Fruit fly (Drosophila melanogaster) whole organism, pupa: ENCODE results near the gene ed.

Source experiments
- CG10348 ChIP-seq: fragments of 200-800 bp; sonication (Bioruptor generic); IDR thresholded peaks from 2 replicates; pipeline ENCODE4 v1.3.6; 2022; ENCODE audit warnings: missing biosample characterization, missing genetic modification characterization
- CG12605 ChIP-seq: fragments of 200-800 bp; sonication (Bioruptor generic); IDR thresholded peaks from 2 replicates; pipeline ENCODE4 v1.3.6; 2022; ENCODE audit warnings: missing biosample characterization, missing genetic modification characterization
- CG13204 ChIP-seq: fragments of 200-800 bp; sonication (Bioruptor generic); optimal IDR thresholded peaks from 2 replicates; lab custom pipeline; 2018; ENCODE audit warnings: missing biosample characterization, mild to moderate bottlenecking, missing genetic modification characterization, moderate library complexity
- CG14655 ChIP-seq: fragments of 200-800 bp; sonication (Bioruptor generic); optimal IDR thresholded peaks from 3 replicates; lab custom pipeline; 2017; ENCODE audit warnings: mild to moderate bottlenecking, missing biosample characterization, missing genetic modification reagents, missing genetic modification characterization
- CG15710 ChIP-seq: fragments of 200-800 bp; sonication (Bioruptor generic); optimal IDR thresholded peaks from 2 replicates; lab custom pipeline; 2018; ENCODE audit warnings: missing biosample characterization, mild to moderate bottlenecking, missing genetic modification characterization, moderate library complexity
- CG17806 ChIP-seq: fragments of 200-800 bp; sonication (Bioruptor generic); optimal IDR thresholded peaks from 2 replicates; lab custom pipeline; 2018; ENCODE audit warnings: missing biosample characterization, mild to moderate bottlenecking, missing genetic modification characterization, moderate library complexity
- CG32121 ChIP-seq: fragments of 200-800 bp; sonication (Bioruptor generic); IDR thresholded peaks from 2 replicates; pipeline ENCODE4 v1.3.6; 2022; ENCODE audit warnings: missing biosample characterization, missing genetic modification characterization
- CG34367 ChIP-seq: fragments of 200-800 bp; sonication (Bioruptor generic); optimal IDR thresholded peaks from 2 replicates; lab custom pipeline; 2018; ENCODE audit warnings: missing biosample characterization, mild to moderate bottlenecking, missing genetic modification characterization
- CG4496 ChIP-seq: fragments of 200-800 bp; sonication (Bioruptor generic); IDR thresholded peaks from 3 replicates; pipeline ENCODE4 v1.3.6; 2022; ENCODE audit warnings: missing biosample characterization, missing genetic modification characterization
- CG8159 ChIP-seq: fragments of 200-800 bp; sonication (Bioruptor generic); optimal IDR thresholded peaks from 3 replicates; lab custom pipeline; 2018; ENCODE audit warnings: missing biosample characterization, mild to moderate bottlenecking, missing genetic modification characterization, moderate library complexity
- CG8301 ChIP-seq: fragments of 200-800 bp; sonication (Bioruptor generic); optimal IDR thresholded peaks from 2 replicates; lab custom pipeline; 2018; ENCODE audit warnings: missing biosample characterization, mild to moderate bottlenecking, missing genetic modification characterization
- CG9948 ChIP-seq: fragments of 200-800 bp; sonication (Bioruptor generic); optimal IDR thresholded peaks from 2 replicates; lab custom pipeline; 2018; ENCODE audit warnings: missing biosample characterization, mild to moderate bottlenecking, missing genetic modification characterization, moderate library complexity
- D1 ChIP-seq: fragments of 200-800 bp; sonication (Bioruptor generic); optimal IDR thresholded peaks from 2 replicates; lab custom pipeline; 2018; ENCODE audit warnings: missing biosample characterization, mild to moderate bottlenecking, missing genetic modification characterization, moderate library complexity
- EcR ChIP-seq: fragments of 200-800 bp; sonication (Bioruptor generic); optimal IDR thresholded peaks from 3 replicates; lab custom pipeline; 2019; ENCODE audit warnings: missing biosample characterization, missing genetic modification characterization, mild to moderate bottlenecking, moderate library complexity, missing genetic modification reagents
- Ets98B ChIP-seq: fragments of 200-800 bp; sonication (Bioruptor generic); IDR thresholded peaks from 2 replicates; pipeline ENCODE4 v1.3.6; 2022; ENCODE audit warnings: missing biosample characterization, missing genetic modification characterization
- Pif1A ChIP-seq: fragments of 200-800 bp; sonication (Bioruptor generic); optimal IDR thresholded peaks from 3 replicates; lab custom pipeline; 2016; ENCODE audit warnings: missing biosample characterization, missing genetic modification characterization
- Pif1B ChIP-seq: fragments of 200-800 bp; sonication (Bioruptor generic); optimal IDR thresholded peaks from 3 replicates; lab custom pipeline; 2016; ENCODE audit warnings: missing biosample characterization, missing genetic modification characterization
- Snoo ChIP-seq: fragments of 200-800 bp; sonication (Bioruptor generic); optimal IDR thresholded peaks from 3 replicates; lab custom pipeline; 2017; ENCODE audit warnings: missing biosample characterization, mild to moderate bottlenecking, missing genetic modification characterization, inconsistent platforms
- fd96Ca ChIP-seq: fragments of 200-800 bp; sonication (Bioruptor generic); IDR thresholded peaks from 3 replicates; pipeline ENCODE4 v1.3.6; 2022; ENCODE audit warnings: missing biosample characterization, missing genetic modification characterization
- gl ChIP-seq: fragments of 200-800 bp; sonication (Bioruptor generic); optimal IDR thresholded peaks from 2 replicates; lab custom pipeline; 2018; ENCODE audit warnings: missing biosample characterization, mild to moderate bottlenecking, missing genetic modification characterization
- rn ChIP-seq: fragments of 200-800 bp; sonication (Bioruptor generic); IDR thresholded peaks from 2 replicates; pipeline ENCODE4 v1.3.6; 2022; ENCODE audit warnings: missing biosample characterization, missing genetic modification characterization

ed gene

DNA sequence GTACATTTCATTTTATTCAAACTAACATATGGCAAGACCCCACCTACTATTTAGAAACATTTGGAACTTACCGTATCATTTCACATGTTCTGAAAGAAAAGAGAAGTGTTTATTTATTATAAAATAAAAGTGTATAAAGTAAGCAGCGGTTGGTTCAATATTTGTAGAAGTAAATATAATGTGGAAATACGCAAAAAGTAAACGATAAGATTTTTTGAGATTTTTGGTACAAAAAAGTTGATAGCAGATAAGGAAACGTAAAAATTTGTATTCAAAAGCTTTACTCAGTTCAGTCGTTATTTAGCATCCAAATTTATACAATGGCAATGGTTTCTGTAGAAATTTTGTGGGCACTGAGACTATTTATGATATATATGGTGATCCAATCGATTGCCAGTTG lies 88.9 kb downstream of the ed start, which contains the start of gene Sr-CIII:
Gene Sr-CIII, plus strand, starts transcription at position 301 of the 400 bp plus-strand sequence.
- TF ChIP-seq CG13204 (GFP tag; lab: Kevin White, UChicago) (no peak), Pif1B (GFP tag; lab: Kevin White, UChicago) (no peak), CG8301 (tag; lab: Kevin White, UChicago) (no peak), CG4496 (GFP tag; lab: Robert Waterston, UW) (no peak), gl (tag; lab: Kevin White, UChicago) (no peak), CG8159 (tag; lab: Kevin White, UChicago) (no peak), CG32121 (GFP tag; lab: Robert Waterston, UW) (no peak), CG15710 (tag; lab: Kevin White, UChicago) (no peak), CG34367 (tag; lab: Kevin White, UChicago) (no peak), D1 (tag; lab: Kevin White, UChicago) (no peak), CG9948 (tag; lab: Kevin White, UChicago) (no peak), Pif1A (no peak), rn (no peak), CG17806 (tag; lab: Kevin White, UChicago) (no peak), CG14655 (GFP tag; lab: Kevin White, UChicago) (no peak), Snoo (tag; lab: Kevin White, UChicago) (no peak), Ets98B (GFP tag; lab: Robert Waterston, UW) (no peak)

dm6 chr2L:4121402-4121801 lies 90.2 kb downstream of the ed start, which contains the start of gene Sr-CI:
Sr-CI (plus strand) TSS chr2L:4121702.
- TF ChIP-seq rn (no peak), CG17806 (tag; lab: Kevin White, UChicago) (no peak), CG14655 (GFP tag; lab: Kevin White, UChicago) (no peak), CG34367 (tag; lab: Kevin White, UChicago) (no peak), CG13204 (GFP tag; lab: Kevin White, UChicago) (no peak), Pif1B (GFP tag; lab: Kevin White, UChicago) (no peak), CG4496 (GFP tag; lab: Robert Waterston, UW) (no peak), fd96Ca (GFP tag; lab: Robert Waterston, UW) (no peak), EcR (GFP tag; lab: Kevin White, UChicago) (no peak), CG12605 (GFP tag; lab: Robert Waterston, UW) (no peak), CG8301 (tag; lab: Kevin White, UChicago) (no peak), CG8159 (tag; lab: Kevin White, UChicago) (no peak), CG10348 (GFP tag; lab: Robert Waterston, UW) (no peak), Snoo (tag; lab: Kevin White, UChicago) (no peak), CG32121 (GFP tag; lab: Robert Waterston, UW) (no peak), CG9948 (tag; lab: Kevin White, UChicago) (no peak), D1 (tag; lab: Kevin White, UChicago) (no peak)

DNA sequence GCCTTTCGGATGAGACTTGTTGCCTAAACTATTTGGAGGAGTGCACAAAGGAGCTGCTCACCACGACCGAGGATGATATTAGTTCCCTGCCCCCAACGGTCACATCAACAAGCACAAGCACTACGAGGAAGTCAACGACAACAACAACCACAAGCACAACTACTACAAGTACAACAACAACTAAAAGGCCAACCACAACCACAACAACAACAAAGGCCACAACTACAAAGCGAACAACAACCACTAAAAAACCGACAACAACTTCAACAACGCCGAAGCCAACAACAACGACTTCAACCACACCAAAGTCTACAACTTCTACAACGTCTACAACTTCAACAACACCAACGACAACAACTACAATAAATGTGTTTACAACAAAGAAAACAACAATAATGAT lies 91.9 kb downstream of the ed start:
- TF ChIP-seq D1 (tag; lab: Kevin White, UChicago) (no peak), CG14655 (GFP tag; lab: Kevin White, UChicago) (no peak), CG13204 (GFP tag; lab: Kevin White, UChicago) (no peak), CG10348 (GFP tag; lab: Robert Waterston, UW) (no peak)

- TF ChIP-seq CG15710 (tag; lab: Kevin White, UChicago) (peak; percentile 18), CG12605 (GFP tag; lab: Robert Waterston, UW) (no peak), Ets98B (GFP tag; lab: Robert Waterston, UW) (no peak), gl (tag; lab: Kevin White, UChicago) (no peak), CG4496 (GFP tag; lab: Robert Waterston, UW) (no peak), CG13204 (GFP tag; lab: Kevin White, UChicago) (no peak), CG8159 (tag; lab: Kevin White, UChicago) (peak; percentile 32), Pif1B (GFP tag; lab: Kevin White, UChicago) (no peak), CG10348 (GFP tag; lab: Robert Waterston, UW) (no peak), CG14655 (GFP tag; lab: Kevin White, UChicago) (no peak)
Observed at dm6 chr2L:4124629-4125350, 93.6 kb downstream of the ed start.

- TF ChIP-seq CG13204 (GFP tag; lab: Kevin White, UChicago): no peak
- TF ChIP-seq rn: no peak
- TF ChIP-seq CG8159 (tag; lab: Kevin White, UChicago): peak; percentile 21
- TF ChIP-seq CG15710 (tag; lab: Kevin White, UChicago): peak; percentile 1
Observed at dm6 chr2L:4128859-4129258, 97.7 kb downstream of the ed start.

DNA sequence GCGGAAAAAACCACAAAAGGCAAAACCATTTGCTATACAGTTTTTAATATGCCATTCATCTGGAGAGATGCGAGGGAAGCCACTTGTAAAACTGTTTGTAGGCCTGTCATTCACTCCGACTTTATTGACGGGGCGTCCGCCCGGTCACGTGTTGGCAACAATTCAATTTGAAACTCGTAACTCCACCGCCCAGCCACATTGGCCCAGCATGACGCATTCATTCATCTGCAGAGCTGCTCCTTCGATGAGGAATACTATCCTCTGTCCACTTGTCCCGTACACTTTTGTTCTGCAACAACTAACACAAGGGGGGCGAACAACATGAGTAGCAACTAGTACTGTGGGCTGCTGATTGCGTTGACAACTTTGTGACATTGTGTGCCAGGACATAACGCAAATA lies 101.1 kb downstream of the ed start:
- TF ChIP-seq Pif1B (GFP tag; lab: Kevin White, UChicago) (no peak), CG4496 (GFP tag; lab: Robert Waterston, UW) (no peak), CG17806 (tag; lab: Kevin White, UChicago) (no peak), Snoo (tag; lab: Kevin White, UChicago) (no peak), CG10348 (GFP tag; lab: Robert Waterston, UW) (no peak), fd96Ca (GFP tag; lab: Robert Waterston, UW) (no peak), CG32121 (GFP tag; lab: Robert Waterston, UW) (no peak), rn (no peak)
